Fruit fly (Drosophila melanogaster) S2 (cell line): Measurements from ENCODE around the gene CG11666.

Experiments
- CG8478 ChIP-seq: fragments of >200 bp; optimal IDR thresholded peaks from 2 replicates; lab custom pipeline; 2018
- CTCF ChIP-seq, 2 experiments: fragments of >200 bp; optimal IDR thresholded peaks; 2 replicates each; lab custom pipeline; 2018

DNA sequence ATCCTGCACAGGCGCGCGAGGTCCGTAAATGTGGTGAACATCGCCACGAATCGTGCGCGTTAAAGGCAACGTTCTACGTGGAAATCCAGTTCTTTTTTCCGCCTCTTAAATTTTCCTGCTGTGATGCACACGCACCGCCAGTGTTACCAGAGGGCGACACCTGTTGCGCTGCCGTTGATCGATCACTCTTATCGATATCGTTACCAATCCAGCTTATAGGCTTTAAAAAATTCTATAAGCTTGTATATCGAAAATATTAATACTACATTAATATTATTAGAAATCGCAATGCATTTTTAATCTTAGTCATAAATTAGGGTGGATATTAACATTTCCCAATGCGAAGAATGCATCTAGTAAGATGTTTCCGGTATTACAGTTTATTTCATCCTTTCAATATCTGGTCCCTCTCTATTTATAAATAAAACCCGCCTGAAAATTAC, 47.4 kb downstream of the CG11666 start, which contains the start of gene CG1529:
- TF ChIP-seq CTCF (optimal IDR thresholded peaks at IDR 0.05; lab: Kevin White, UChicago) = no peak
- TF ChIP-seq CG8478 (lab: Kevin White, UChicago) = no peak
